Worm (Caenorhabditis elegans): ENCODE data around the gene exc-12.

Gene exc-12

DNA sequence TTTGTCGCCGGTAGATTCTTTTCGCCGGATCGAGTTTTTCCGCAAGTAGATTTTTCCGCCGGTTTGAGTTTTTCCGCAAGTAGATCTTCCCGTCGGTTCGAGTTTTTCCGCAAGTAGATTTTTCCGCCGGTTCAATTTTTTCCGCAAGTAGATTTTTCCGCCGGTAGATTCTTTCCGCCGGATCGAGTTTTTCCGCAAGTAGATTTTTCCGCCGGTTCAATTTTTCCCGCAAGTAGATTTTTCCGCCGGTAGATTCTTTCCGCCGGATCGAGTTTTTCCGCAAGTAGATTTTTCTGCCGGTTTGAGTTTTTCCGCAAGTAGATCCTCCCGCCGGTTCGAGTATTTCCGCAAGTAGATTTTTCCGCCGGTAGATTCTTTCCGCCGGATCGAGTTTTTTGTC is 14.9 kb upstream of the exc-12 start:
- TF ChIP-seq set-16 (GFP tag; IDR thresholded peaks at IDR 0.05): peak; percentile 44; the same call in 1 of the 2 replicates
- 0 out of 2 replicates have a peak, but pooled peaks have one; percentile 19 for TF ChIP-seq saeg-2 (GFP tag; IDR thresholded peaks at IDR 0.05)
- 0 out of 2 replicates have a peak, but pooled peaks have one; percentile 48 for TF ChIP-seq lim-7 (GFP tag; IDR thresholded peaks at IDR 0.05)
- TF ChIP-seq hmg-1.1 (GFP tag; IDR thresholded peaks at IDR 0.05): peak; percentile 33; the same call in 1 of the 2 replicates
- 0 out of 4 replicates have a peak, but pooled peaks of 1 of the 2 experiments have one; percentile 22 for TF ChIP-seq madf-5 (GFP tag; IDR thresholded peaks at IDR 0.05)

DNA sequence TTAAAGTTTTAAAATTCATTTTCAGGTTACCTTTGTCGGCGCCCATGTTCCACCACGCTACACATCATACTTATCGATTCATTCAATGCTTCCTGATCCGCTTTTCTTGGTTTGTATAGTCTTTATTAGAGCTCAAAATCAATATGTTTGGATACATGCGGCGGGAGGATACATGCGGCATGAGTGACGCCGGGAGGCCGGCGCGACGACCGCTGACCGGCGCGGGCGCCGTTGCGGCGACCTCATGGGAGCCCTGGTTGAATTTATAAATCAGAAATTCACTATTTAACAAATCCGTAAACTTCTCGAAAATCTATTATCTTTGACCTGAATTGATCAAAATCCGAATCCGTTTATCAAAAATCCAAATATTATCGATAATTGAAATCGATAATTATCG is 11.5 kb upstream of the exc-12 start:
- no peak for TF ChIP-seq cey-2 (tag; optimal IDR thresholded peaks at IDR 0.05; ENCODE audit: borderline replicate concordance, insufficient read depth)
- peak; percentile 72 for TF ChIP-seq set-16 (GFP tag; IDR thresholded peaks at IDR 0.05)
- TF ChIP-seq gei-8 (GFP tag; optimal IDR thresholded peaks at IDR 0.05): no peak

DNA sequence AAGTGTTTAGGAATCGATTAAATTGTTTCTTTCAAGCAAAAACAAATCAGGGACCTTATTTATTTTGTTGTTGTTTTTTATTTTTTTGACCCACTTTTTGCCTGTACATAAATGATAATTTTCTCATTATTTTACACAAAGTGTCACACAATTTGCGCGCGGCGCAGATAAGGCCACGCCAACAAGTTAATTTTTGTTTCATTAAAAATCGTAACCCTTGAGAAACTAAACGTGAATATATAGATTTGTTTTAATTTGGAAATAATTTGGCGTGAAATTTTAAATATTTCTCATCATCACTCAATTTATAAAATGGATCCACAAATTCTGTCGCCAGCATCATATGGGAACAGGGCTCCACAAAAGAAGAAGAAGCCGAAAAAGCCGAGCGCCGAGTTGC is 10.3 kb upstream of the exc-12 start, which contains the start of gene T05D4.5:
TSS of gene T05D4.5 (plus strand) at position 301 of the 400 bp plus-strand sequence.
- TF ChIP-seq aha-1 (tag) (peak; percentile 27), lin-15B (tag; optimal IDR thresholded peaks at IDR 0.05) (no peak)

DNA sequence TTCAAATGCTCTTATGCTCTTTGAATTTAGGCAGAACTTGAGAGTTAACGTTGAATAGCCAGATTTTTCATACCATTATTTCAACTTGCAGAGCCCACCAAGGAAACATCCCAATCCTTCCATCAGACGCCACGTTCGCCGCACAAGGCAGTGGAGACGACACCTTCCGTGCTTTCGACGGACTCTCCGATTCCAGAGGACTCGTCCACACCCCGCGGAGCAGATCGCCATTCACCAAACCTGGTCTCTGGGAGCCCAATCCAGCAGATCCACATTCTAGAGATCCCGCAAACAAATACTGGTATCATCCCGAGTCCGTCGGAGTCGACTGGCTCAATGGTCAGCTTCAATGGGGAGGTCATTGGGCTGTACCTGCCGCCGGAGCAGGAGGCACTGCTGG is 9.8 kb upstream of the exc-12 start:
- peak in 1 of 2 experiments; percentile 82 for TF ChIP-seq unc-62 (GFP tag; optimal IDR thresholded peaks at IDR 0.05 in 1 of 2)
- no peak for TF ChIP-seq unc-62 (tag; optimal IDR thresholded peaks at IDR 0.05)
- TF ChIP-seq set-16 (GFP tag; IDR thresholded peaks at IDR 0.05): peak; percentile 74
- TF ChIP-seq spr-3 (GFP tag; optimal IDR thresholded peaks at IDR 0.05): no peak

DNA sequence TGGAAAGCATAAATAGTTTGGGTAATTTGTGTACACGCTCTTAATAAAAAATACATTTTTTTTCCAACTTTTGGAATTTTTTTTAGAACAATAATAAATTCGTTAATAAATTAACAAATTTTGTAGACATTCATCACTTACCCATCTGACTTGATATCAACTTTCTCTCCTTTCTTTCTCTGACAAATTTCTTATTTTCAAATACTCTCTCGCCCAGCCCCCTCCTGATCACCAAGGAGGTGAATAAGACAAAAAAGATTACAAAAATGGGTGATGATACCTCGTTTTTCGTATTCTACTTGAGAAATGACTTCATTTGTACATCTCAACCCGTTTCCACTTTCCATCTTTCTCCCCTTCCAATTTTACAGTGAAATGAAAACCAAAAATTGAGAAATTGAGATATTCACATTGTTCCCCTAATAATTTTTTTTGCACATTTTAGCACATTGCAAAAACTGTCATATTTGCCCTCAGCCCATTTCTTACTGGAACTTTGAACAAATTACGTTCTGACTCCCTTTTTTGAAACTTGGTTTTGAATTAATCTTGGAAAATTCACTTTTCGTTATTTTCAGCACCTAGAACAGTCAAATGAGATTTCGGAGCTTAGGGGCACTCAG is 5.5 kb upstream of the exc-12 start, which contains the start of gene osm-7:
TSS of gene osm-7 (plus strand) at position 573 of the 623 bp plus-strand sequence.
- TF ChIP-seq unc-39 (tag; optimal IDR thresholded peaks at IDR 0.05): no peak
- peak; percentile 20 for TF ChIP-seq hlh-30 (tag; optimal IDR thresholded peaks at IDR 0.05; ENCODE audit: insufficient read depth)
- no peak for TF ChIP-seq mxl-3 (GFP tag; optimal IDR thresholded peaks at IDR 0.05)
- TF ChIP-seq nhr-28 (tag; optimal IDR thresholded peaks at IDR 0.05): no peak
- TF ChIP-seq hmg-1.1 (GFP tag; IDR thresholded peaks at IDR 0.05): no peak
- no peak for TF ChIP-seq zfp-2 (tag; optimal IDR thresholded peaks at IDR 0.05)

DNA sequence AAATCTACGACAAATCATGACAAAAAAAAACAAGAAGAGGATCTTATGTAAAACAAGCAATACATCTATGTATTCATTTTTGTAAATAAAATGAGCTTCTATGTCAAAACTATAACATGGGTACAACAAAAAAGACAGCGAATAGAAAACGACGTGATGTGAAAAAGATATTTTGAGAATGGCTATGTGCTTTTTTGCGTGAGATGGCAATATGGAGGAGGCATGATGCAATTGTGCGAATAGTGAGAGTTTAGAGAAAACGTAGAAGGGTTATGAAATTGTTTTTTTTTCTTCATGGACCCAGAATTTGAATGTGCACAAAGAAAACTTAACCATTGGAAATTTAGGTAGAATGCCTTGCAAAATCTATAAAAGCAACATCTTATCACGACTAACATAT is 4.3 kb downstream of the exc-12 start:
- no peak for TF ChIP-seq Y105C5A.15 (GFP tag; IDR thresholded peaks at IDR 0.05)
- TF ChIP-seq snpc-1.2 (GFP tag; IDR thresholded peaks at IDR 0.05): no peak
- no peak for TF ChIP-seq nhr-25 (tag; optimal IDR thresholded peaks at IDR 0.05; ENCODE audit: borderline replicate concordance, insufficient read depth)
- TF ChIP-seq ama-1 (optimal IDR thresholded peaks at IDR 0.05): no peak
- no peak for TF ChIP-seq ztf-11 (tag; optimal IDR thresholded peaks at IDR 0.05)
- no peak for TF ChIP-seq nhr-77 (tag; optimal IDR thresholded peaks at IDR 0.05)
- TF ChIP-seq nhr-41 (GFP tag; IDR thresholded peaks at IDR 0.05): no peak
- no peak for TF ChIP-seq zag-1 (tag; optimal IDR thresholded peaks at IDR 0.05)
- TF ChIP-seq nhr-11 (tag; optimal IDR thresholded peaks at IDR 0.05): peak; percentile 10
- no peak for TF ChIP-seq mxl-3 (GFP tag; optimal IDR thresholded peaks at IDR 0.05)
- TF ChIP-seq snpc-4 (tag; optimal IDR thresholded peaks at IDR 0.05): no peak
- peak; percentile 8 for TF ChIP-seq aha-1 (tag)
- TF ChIP-seq lir-3 (tag; optimal IDR thresholded peaks at IDR 0.05): no peak
- TF ChIP-seq unc-62 (GFP tag; optimal IDR thresholded peaks at IDR 0.05 in 1 of 2): peak in 1 of 2 experiments; percentile 10
- TF ChIP-seq unc-62 (tag; optimal IDR thresholded peaks at IDR 0.05): no peak
- TF ChIP-seq hif-1 (tag; optimal IDR thresholded peaks at IDR 0.05): peak in 1 of 2 experiments; percentile 76
- TF ChIP-seq skn-1 (tag; optimal IDR thresholded peaks at IDR 0.05): no peak
- no peak for TF ChIP-seq T20F7.1 (GFP tag; optimal IDR thresholded peaks at IDR 0.05)
- TF ChIP-seq lsy-2 (tag; optimal IDR thresholded peaks at IDR 0.05): peak in 1 of 2 experiments; percentile 27
